Worm (Caenorhabditis elegans): ENCODE data around the gene tdp-1.

DNA sequence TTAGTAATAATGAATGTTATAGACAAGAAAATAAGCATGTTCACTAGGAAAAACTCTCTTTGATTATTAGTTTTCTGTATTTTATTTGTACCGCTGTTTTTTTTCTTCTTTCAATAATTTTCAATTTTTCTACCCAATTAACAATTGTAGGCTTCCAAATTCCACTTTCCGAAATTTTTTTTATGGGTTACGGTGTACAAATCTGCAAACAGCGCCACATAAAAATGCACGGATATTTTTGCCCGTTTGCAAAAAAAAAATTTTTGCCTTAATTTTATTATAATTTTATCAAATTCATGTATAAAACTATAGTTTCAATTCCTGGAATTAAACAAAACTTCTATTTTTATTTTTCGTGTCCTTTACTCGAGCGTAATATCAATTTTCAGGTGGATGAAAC lies 4.8 kb upstream of the tdp-1 start, which contains the start of gene ooc-5:
- TF ChIP-seq ces-1 (GFP tag; optimal IDR thresholded peaks at IDR 0.05) (no peak), ztf-11 (tag; optimal IDR thresholded peaks at IDR 0.05) (no peak), egl-27 (tag; optimal IDR thresholded peaks at IDR 0.05) (no peak)

Data from whole organism, L1 larva.